Fruit fly (Drosophila melanogaster) whole organism, embryonic: ENCODE results near the gene spas.

Source experiments
- Atf3 ChIP-seq: fragments of 200-800 bp; sonication (Bioruptor generic); optimal IDR thresholded peaks from 3 replicates; lab custom pipeline; 2016; ENCODE audit warnings: missing biosample characterization, missing genetic modification characterization
- Blimp-1 ChIP-seq: fragments of 200-800 bp; sonication (Bioruptor generic); optimal IDR thresholded peaks from 3 replicates; lab custom pipeline; 2018; ENCODE audit warnings: missing biosample characterization, missing genetic modification characterization, mild to moderate bottlenecking, moderate library complexity, missing genetic modification reagents
- CG11085 ChIP-seq: fragments of 200-800 bp; sonication (Bioruptor generic); IDR thresholded peaks from 2 replicates; pipeline ENCODE4 v1.3.6; 2022; ENCODE audit warnings: missing biosample characterization, missing genetic modification characterization
- CG12071 ChIP-seq: fragments of 200-800 bp; sonication (Bioruptor generic); optimal IDR thresholded peaks from 3 replicates; lab custom pipeline; 2018; ENCODE audit warnings: missing biosample characterization, mild to moderate bottlenecking, missing genetic modification characterization
- CG13296 ChIP-seq: fragments of 200-800 bp; sonication (Bioruptor generic); optimal IDR thresholded peaks from 3 replicates; lab custom pipeline; 2018; ENCODE audit warnings: missing biosample characterization, mild to moderate bottlenecking, missing genetic modification characterization
- CG15479 ChIP-seq: fragments of 200-800 bp; sonication (Bioruptor generic); optimal IDR thresholded peaks from 3 replicates; lab custom pipeline; 2019; ENCODE audit warnings: missing biosample characterization, mild to moderate bottlenecking, missing genetic modification characterization, moderate library complexity
- CG1792 ChIP-seq: fragments of 200-800 bp; sonication (Bioruptor generic); optimal IDR thresholded peaks from 2 replicates; lab custom pipeline; 2016; ENCODE audit warnings: missing biosample characterization, missing genetic modification characterization
- CG1832 ChIP-seq: fragments of 200-800 bp; sonication (Bioruptor generic); optimal IDR thresholded peaks from 2 replicates; lab custom pipeline; 2017; ENCODE audit warnings: missing biosample characterization, mild to moderate bottlenecking, missing genetic modification characterization, inconsistent platforms
- CG2199 ChIP-seq: fragments of 200-800 bp; sonication (Bioruptor generic); IDR thresholded peaks from 3 replicates; pipeline ENCODE4 v1.3.6; 2022; ENCODE audit warnings: missing biosample characterization, missing genetic modification characterization
- CG30020 ChIP-seq: fragments of 200-800 bp; optimal IDR thresholded peaks from 2 replicates; lab custom pipeline; 2019; ENCODE audit warnings: missing biosample characterization, mild to moderate bottlenecking, missing genetic modification characterization, moderate library complexity
- CG30403 ChIP-seq: fragments of 200-800 bp; sonication (Bioruptor generic); optimal IDR thresholded peaks from 3 replicates; lab custom pipeline; 2016; ENCODE audit warnings: missing biosample characterization, missing genetic modification characterization
- CG4328 ChIP-seq: fragments of 200-800 bp; sonication (Bioruptor generic); optimal IDR thresholded peaks from 3 replicates; lab custom pipeline; 2017; ENCODE audit warnings: missing biosample characterization, missing genetic modification reagents, missing genetic modification characterization
- CG4404 ChIP-seq: fragments of 200-800 bp; sonication (Bioruptor generic); IDR thresholded peaks from 2 replicates; pipeline ENCODE4 v1.3.6; 2022; ENCODE audit warnings: missing biosample characterization, missing genetic modification characterization
- CG6791 ChIP-seq: fragments of 200-800 bp; sonication (Bioruptor generic); IDR thresholded peaks from 3 replicates; pipeline ENCODE4 v1.3.6; 2022; ENCODE audit warnings: missing biosample characterization, missing genetic modification characterization; ENCODE audit not compliant: partially characterized antibody
- CG7556 ChIP-seq: fragments of 200-800 bp; sonication (Bioruptor generic); optimal IDR thresholded peaks from 2 replicates; lab custom pipeline; 2017; ENCODE audit warnings: missing biosample characterization, mild to moderate bottlenecking, missing genetic modification characterization
- CG8388 ChIP-seq: fragments of 200-800 bp; sonication (Bioruptor generic); optimal IDR thresholded peaks from 2 replicates; lab custom pipeline; 2019; ENCODE audit warnings: missing biosample characterization, mild to moderate bottlenecking, missing genetic modification characterization, moderate library complexity
- CHES-1-like ChIP-seq: fragments of 200-800 bp; sonication (Bioruptor generic); optimal IDR thresholded peaks from 2 replicates; lab custom pipeline; 2016; ENCODE audit warnings: missing biosample characterization, missing genetic modification characterization
- Dll ChIP-seq: fragments of 200-800 bp; sonication (Bioruptor generic); IDR thresholded peaks from 4 replicates; pipeline ENCODE4 v1.3.6; 2022; ENCODE audit warnings: missing biosample characterization, missing genetic modification characterization; ENCODE audit not compliant: partially characterized antibody
- E2f1 ChIP-seq: fragments of 200-800 bp; sonication (Bioruptor generic); IDR thresholded peaks from 2 replicates; pipeline ENCODE4 v1.3.6; 2022; ENCODE audit warnings: missing biosample characterization, missing genetic modification characterization
- Gug ChIP-seq: fragments of 200-800 bp; sonication (Bioruptor generic); IDR thresholded peaks from 4 replicates; pipeline ENCODE4 v1.3.6; 2022; ENCODE audit warnings: missing biosample characterization, missing genetic modification characterization
- Lpt ChIP-seq: fragments of >200 bp; optimal IDR thresholded peaks from 2 replicates; lab custom pipeline; 2018; ENCODE audit warnings: missing biosample characterization, missing genetic modification characterization
- MTF-1 ChIP-seq: fragments of 200-800 bp; sonication (Bioruptor generic); optimal IDR thresholded peaks from 2 replicates; lab custom pipeline; 2018; ENCODE audit warnings: missing biosample characterization, mild to moderate bottlenecking, missing genetic modification characterization, borderline replicate concordance
- Myb ChIP-seq: fragments of 200-800 bp; sonication (Bioruptor generic); optimal IDR thresholded peaks from 2 replicates; lab custom pipeline; 2016; ENCODE audit warnings: missing biosample characterization, missing genetic modification characterization
- NC2β ChIP-seq: fragments of 200-800 bp; sonication (Bioruptor generic); optimal IDR thresholded peaks from 2 replicates; lab custom pipeline; 2016; ENCODE audit warnings: missing biosample characterization, missing genetic modification characterization
- NfI ChIP-seq: fragments of 200-800 bp; sonication (Bioruptor generic); optimal IDR thresholded peaks from 3 replicates; lab custom pipeline; 2018; ENCODE audit warnings: missing biosample characterization, mild to moderate bottlenecking, missing genetic modification characterization, moderate library complexity
- PHDP ChIP-seq: fragments of 200-800 bp; sonication (Bioruptor generic); optimal IDR thresholded peaks from 3 replicates; lab custom pipeline; 2018; ENCODE audit warnings: missing biosample characterization, mild to moderate bottlenecking, missing genetic modification characterization, moderate library complexity
- Ptx1 ChIP-seq: fragments of 200-800 bp; sonication (Bioruptor generic); IDR thresholded peaks from 2 replicates; pipeline ENCODE4 v1.3.6; 2022; ENCODE audit warnings: missing biosample characterization, missing genetic modification characterization
- Ravus ChIP-seq: fragments of 200-800 bp; sonication (Bioruptor generic); IDR thresholded peaks from 2 replicates; pipeline ENCODE4 v1.3.6; 2022; ENCODE audit warnings: missing biosample characterization, missing genetic modification characterization
- abd-A ChIP-seq: fragments of 200-800 bp; sonication (Bioruptor generic); optimal IDR thresholded peaks from 3 replicates; lab custom pipeline; 2019; ENCODE audit warnings: missing biosample characterization, mild to moderate bottlenecking, missing genetic modification characterization, moderate library complexity
- aop ChIP-seq: fragments of 200-800 bp; sonication (Bioruptor generic); IDR thresholded peaks from 2 replicates; pipeline ENCODE4 v1.3.6; 2022; ENCODE audit warnings: missing biosample characterization, missing genetic modification characterization
- ap ChIP-seq: fragments of 200-800 bp; sonication (Bioruptor generic); IDR thresholded peaks from 2 replicates; pipeline ENCODE4 v1.3.6; 2022; ENCODE audit warnings: missing biosample characterization, missing genetic modification characterization
- ato ChIP-seq: fragments of 200-800 bp; sonication (Bioruptor generic); IDR thresholded peaks from 2 replicates; pipeline ENCODE4 v1.3.6; 2022; ENCODE audit warnings: missing biosample characterization, missing genetic modification characterization; ENCODE audit not compliant: partially characterized antibody
- bsh ChIP-seq, 2 experiments: fragments of 200-800 bp; sonication (Bioruptor generic); optimal IDR thresholded peaks; 2 replicates each; lab custom pipeline; 2017 to 2018; ENCODE audit warnings: mild to moderate bottlenecking in 2 of 2, missing biosample characterization in 2 of 2, missing genetic modification characterization in 2 of 2, moderate library complexity in 1 of 2
- cg ChIP-seq: fragments of 200-800 bp; sonication (Bioruptor generic); optimal IDR thresholded peaks from 3 replicates; lab custom pipeline; 2019; ENCODE audit warnings: missing biosample characterization, mild to moderate bottlenecking, missing genetic modification characterization, moderate library complexity
- dmrt11E ChIP-seq: fragments of 200-800 bp; sonication (Bioruptor generic); optimal IDR thresholded peaks from 3 replicates; lab custom pipeline; 2018; ENCODE audit warnings: missing biosample characterization, mild to moderate bottlenecking, missing genetic modification characterization, moderate library complexity
- exex ChIP-seq: fragments of 200-800 bp; sonication (Bioruptor generic); optimal IDR thresholded peaks from 4 replicates; lab custom pipeline; 2018; ENCODE audit warnings: missing biosample characterization, mild to moderate bottlenecking, missing genetic modification characterization, moderate library complexity
- fru ChIP-seq: fragments of >200 bp; optimal IDR thresholded peaks from 2 replicates; lab custom pipeline; 2017
- her ChIP-seq: fragments of 200-800 bp; sonication (Bioruptor generic); optimal IDR thresholded peaks from 2 replicates; lab custom pipeline; 2016; ENCODE audit warnings: missing biosample characterization, missing genetic modification characterization
- inv ChIP-seq: fragments of 200-800 bp; sonication (Bioruptor generic); IDR thresholded peaks from 2 replicates; pipeline ENCODE4 v1.3.6; 2022; ENCODE audit warnings: missing biosample characterization, missing genetic modification characterization; ENCODE audit not compliant: partially characterized antibody
- jing ChIP-seq: fragments of 200-800 bp; sonication (Bioruptor generic); optimal IDR thresholded peaks from 2 replicates; lab custom pipeline; 2018; ENCODE audit warnings: missing biosample characterization, mild to moderate bottlenecking, missing genetic modification characterization
- ken ChIP-seq: fragments of 200-800 bp; sonication (Bioruptor generic); IDR thresholded peaks from 3 replicates; pipeline ENCODE4 v1.3.6; 2022; ENCODE audit warnings: missing biosample characterization, missing genetic modification characterization
- lab ChIP-seq: fragments of 200-800 bp; sonication (Bioruptor generic); optimal IDR thresholded peaks from 3 replicates; lab custom pipeline; 2017; ENCODE audit warnings: missing biosample characterization, missing genetic modification characterization, mild to moderate bottlenecking, moderate library complexity, missing genetic modification reagents
- maf-S ChIP-seq: fragments of 200-800 bp; sonication (Bioruptor generic); optimal IDR thresholded peaks from 2 replicates; lab custom pipeline; 2016; ENCODE audit warnings: missing biosample characterization, missing genetic modification characterization
- onecut ChIP-seq: fragments of 200-800 bp; sonication (Bioruptor generic); IDR thresholded peaks from 2 replicates; pipeline ENCODE4 v1.3.6; 2022; ENCODE audit warnings: missing biosample characterization, missing genetic modification characterization
- sisA ChIP-seq: fragments of 200-800 bp; sonication (Bioruptor generic); IDR thresholded peaks from 2 replicates; pipeline ENCODE4 v1.3.6; 2022; ENCODE audit warnings: missing biosample characterization, missing genetic modification characterization
- tna ChIP-seq: fragments of 200-800 bp; sonication (Bioruptor generic); IDR thresholded peaks from 2 replicates; pipeline ENCODE4 v1.3.6; 2022; ENCODE audit warnings: missing biosample characterization, missing genetic modification characterization; ENCODE audit not compliant: partially characterized antibody
- trem ChIP-seq: fragments of 200-800 bp; optimal IDR thresholded peaks from 3 replicates; lab custom pipeline; 2019; ENCODE audit warnings: missing biosample characterization, mild to moderate bottlenecking, missing genetic modification characterization, moderate library complexity
- tx ChIP-seq: fragments of 200-800 bp; sonication (Bioruptor generic); optimal IDR thresholded peaks from 2 replicates; lab custom pipeline; 2016; ENCODE audit warnings: missing biosample characterization, missing genetic modification characterization
- wor ChIP-seq: fragments of 200-800 bp; sonication (Bioruptor generic); IDR thresholded peaks from 2 replicates; pipeline ENCODE4 v1.3.6; 2022; ENCODE audit warnings: missing biosample characterization, missing genetic modification characterization
- zen ChIP-seq: fragments of 200-800 bp; sonication (Bioruptor generic); optimal IDR thresholded peaks from 3 replicates; lab custom pipeline; 2018; ENCODE audit warnings: missing biosample characterization, mild to moderate bottlenecking, missing genetic modification characterization, moderate library complexity

The spas gene

DNA sequence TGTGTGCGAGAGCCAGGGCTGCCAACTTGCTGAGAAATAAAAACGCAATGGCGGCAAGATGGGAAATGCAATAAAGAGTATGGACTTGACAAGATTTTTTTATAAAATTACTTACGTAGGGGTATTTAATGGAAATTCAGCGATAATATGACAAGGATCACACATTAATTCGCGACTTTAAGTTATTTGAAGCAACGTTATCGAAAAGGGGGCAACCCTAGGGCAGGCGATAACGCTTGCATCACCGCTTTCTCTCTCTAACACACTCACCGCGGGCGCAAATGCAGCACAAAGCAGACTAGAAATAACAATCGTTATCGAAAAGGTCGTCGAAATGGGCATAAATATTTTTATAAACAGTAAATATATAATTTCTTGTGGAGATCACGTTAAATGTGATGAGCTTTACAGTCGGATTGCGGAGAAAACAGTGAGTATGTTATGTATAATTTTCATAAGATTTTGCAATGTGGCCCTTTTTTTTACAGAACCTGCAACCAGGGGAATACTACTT, 10.0 kb downstream of the spas start, which contains the start of gene Rox8 (continued):
- TF ChIP-seq NC2β (peak; percentile 31), CG7556 (GFP tag; lab: Kevin White, UChicago) (no peak), abd-A (tag; lab: Kevin White, UChicago) (peak; percentile 89), Lpt (GFP tag; lab: Kevin White, UChicago) (no peak), CG13296 (GFP tag; lab: Kevin White, UChicago) (peak; percentile 45), her (peak; percentile 18), zen (tag; lab: Kevin White, UChicago) (peak; percentile 67), tna (GFP tag; lab: Robert Waterston, UW) (no peak; the same call in 1 of the 2 replicates), CG30020 (tag; lab: Kevin White, UChicago) (peak; percentile 70), inv (GFP tag; lab: Robert Waterston, UW) (no peak; the same call in 1 of the 2 replicates), CG11085 (no peak), CG4404 (GFP tag; lab: Robert Waterston, UW) (no peak), PHDP (tag; lab: Kevin White, UChicago) (peak; percentile 39), ken (no peak), lab (GFP tag; lab: Kevin White, UChicago) (peak; percentile 59), cg (no peak), E2f1 (GFP tag; lab: Robert Waterston, UW) (0 out of 2 replicates have a peak, but pooled peaks have one; percentile 16), CG8388 (GFP tag; lab: Kevin White, UChicago) (peak; percentile 24), Blimp-1 (GFP tag; lab: Kevin White, UChicago) (peak; percentile 19), CG15479 (GFP tag; lab: Kevin White, UChicago) (peak; percentile 83), ato (no peak), CG30403 (GFP tag; lab: Kevin White, UChicago) (peak; percentile 60), MTF-1 (no peak), aop (GFP tag; lab: Robert Waterston, UW) (no peak), NfI (peak; percentile 23), wor (GFP tag; lab: Robert Waterston, UW) (no peak), tx (GFP tag; lab: Kevin White, UChicago) (no peak), exex (tag; lab: Kevin White, UChicago) (peak; percentile 53), dmrt11E (peak; percentile 5), CG1832 (GFP tag; lab: Kevin White, UChicago) (peak; percentile 67), onecut (GFP tag; lab: Robert Waterston, UW) (peak; percentile 28; the same call in 1 of the 2 replicates), sisA (GFP tag; lab: Robert Waterston, UW) (no peak), Myb (GFP tag; lab: Kevin White, UChicago) (peak; percentile 21), CG6791 (GFP tag; lab: Robert Waterston, UW) (peak; percentile 56; the same call in 2 of the 3 replicates), Ravus (GFP tag; lab: Robert Waterston, UW) (no peak), Gug (GFP tag; lab: Robert Waterston, UW) (no peak), Atf3 (peak; percentile 52), Ptx1 (GFP tag; lab: Robert Waterston, UW) (no peak), CG4328 (GFP tag; lab: Kevin White, UChicago) (peak; percentile 61), ap (GFP tag; lab: Robert Waterston, UW) (0 out of 2 replicates have a peak, but pooled peaks have one; percentile 6), CHES-1-like (peak; percentile 48), bsh (GFP tag; optimal IDR thresholded peaks at IDR 0.05; lab: Kevin White, UChicago) (peak in 1 of 2 experiments; percentile 31), CG1792 (GFP tag; lab: Kevin White, UChicago) (no peak), CG12071 (GFP tag; lab: Kevin White, UChicago) (no peak), trem (tag; lab: Kevin White, UChicago) (peak; percentile 99), Dll (GFP tag; lab: Robert Waterston, UW) (peak; percentile 66; the same call in 3 of the 4 replicates), jing (GFP tag; lab: Kevin White, UChicago) (no peak), maf-S (GFP tag; lab: Kevin White, UChicago) (no peak), CG2199 (GFP tag; lab: Robert Waterston, UW) (no peak), fru (no peak)
